Fruit fly (Drosophila melanogaster) whole organism, adult: ENCODE measurements around the gene IFT57.

Experiments
- CG5204 ChIP-seq: fragments of 200-800 bp; sonication (Bioruptor generic); optimal IDR thresholded peaks from 2 replicates; lab custom pipeline; 2016; ENCODE audit warnings: missing biosample characterization, missing genetic modification characterization
- CG7045 ChIP-seq: fragments of 200-800 bp; sonication (Bioruptor generic); optimal IDR thresholded peaks from 2 replicates; lab custom pipeline; 2017; ENCODE audit warnings: missing biosample characterization, mild to moderate bottlenecking, missing genetic modification characterization
- kay ChIP-seq: fragments of 200-800 bp; sonication (Bioruptor generic); peaks from one replicate; lab custom pipeline; 2016; ENCODE audit warnings: missing biosample characterization, missing genetic modification characterization, borderline replicate concordance

DNA sequence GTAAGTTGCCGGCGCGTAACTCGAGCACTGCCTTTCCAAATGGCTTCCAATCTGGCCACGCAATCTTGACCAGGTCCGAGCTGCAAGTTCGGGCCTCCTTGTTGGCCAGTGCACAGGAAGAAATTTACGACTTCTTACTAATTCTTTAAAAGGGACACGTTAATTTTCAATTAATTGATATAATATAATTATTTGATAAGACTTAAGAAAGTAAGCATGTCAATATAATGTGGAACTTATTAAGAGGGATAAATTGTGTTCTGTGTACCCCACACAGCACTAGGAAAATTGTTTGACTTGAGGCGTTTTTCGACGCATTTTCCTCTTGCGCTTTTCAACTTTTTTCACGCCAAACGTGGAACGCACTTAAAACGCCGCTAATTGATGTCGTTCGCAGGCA lies 45.1 kb upstream of the IFT57 start:
- TF ChIP-seq kay (no peak), CG5204 (GFP tag; lab: Kevin White, UChicago) (no peak), CG7045 (GFP tag; lab: Kevin White, UChicago) (no peak)
